Fruit fly (Drosophila melanogaster) S2 (cell line): Measurements from ENCODE around the gene tfc.

Source experiments
- CG8478 ChIP-seq: fragments of >200 bp; optimal IDR thresholded peaks from 2 replicates; lab custom pipeline; 2018
- CTCF ChIP-seq, 2 experiments: fragments of >200 bp; optimal IDR thresholded peaks; 2 replicates each; lab custom pipeline; 2018

DNA sequence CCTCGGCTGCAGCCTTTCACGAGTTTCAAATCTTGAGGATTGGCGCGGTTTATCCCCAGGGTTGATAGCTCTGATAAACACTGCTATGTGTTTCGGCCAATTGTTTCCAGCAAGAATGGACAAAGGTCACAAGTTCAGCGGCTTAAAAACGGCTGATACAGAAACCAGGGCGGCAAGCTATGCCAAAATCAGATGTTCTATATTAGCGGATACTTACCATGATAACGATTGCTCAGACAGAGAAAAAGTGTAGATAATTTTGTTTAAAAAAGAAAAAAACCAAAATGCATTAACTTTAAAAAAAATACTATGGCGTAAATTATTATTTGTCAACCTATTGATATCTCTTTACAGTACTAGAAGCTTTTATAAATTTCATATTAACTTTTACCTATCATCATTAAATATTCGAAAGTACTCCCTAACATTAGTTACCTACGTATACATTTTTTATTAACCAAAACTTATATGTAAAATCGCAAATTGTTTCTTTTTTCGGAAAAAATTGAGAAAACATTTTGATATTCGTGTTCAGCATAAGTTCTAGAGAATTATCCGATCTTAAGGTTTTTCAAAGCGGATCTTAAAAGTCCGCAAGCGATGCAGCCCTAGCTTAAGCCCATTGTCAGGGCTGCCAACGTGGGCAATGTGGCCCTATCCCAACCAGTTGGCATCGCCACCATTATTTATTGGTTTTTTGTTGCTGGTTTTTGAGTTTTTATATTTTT lies 57.0 kb downstream of the tfc start, which contains the start of the genes sturkopf and Herc4:
- TF ChIP-seq CG8478 (lab: Kevin White, UChicago) (no peak), CTCF (optimal IDR thresholded peaks at IDR 0.05; lab: Kevin White, UChicago) (no peak)
